Worm (Caenorhabditis elegans): ENCODE data around the gene nhr-281.
"Not testable (repeated sequence)": the region's sequence is repeated elsewhere in the genome, so short reads cannot be mapped to it uniquely, and the experiment has no call there.

DNA sequence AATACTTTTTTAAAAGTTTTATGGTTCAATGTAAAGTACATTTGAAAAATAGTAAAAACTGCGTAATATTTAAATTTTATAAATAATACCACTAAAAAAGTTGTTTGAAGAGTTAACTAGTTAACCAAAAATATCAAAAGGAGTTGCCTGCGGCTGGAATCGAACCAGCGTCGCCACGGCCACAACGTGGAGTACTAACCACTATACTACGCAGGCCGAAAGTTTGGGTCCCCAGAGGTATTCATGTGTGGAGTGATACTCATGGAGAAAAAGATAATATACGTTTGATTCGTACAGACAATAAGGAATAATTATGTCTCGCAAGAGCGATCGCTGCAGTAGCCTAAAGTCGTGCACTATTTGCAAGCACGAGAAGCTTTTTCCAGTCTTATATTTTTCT, 23.5 kb upstream of the nhr-281 start:
- not testable (repeated sequence) for TF ChIP-seq nhr-237 (tag; optimal IDR thresholded peaks at IDR 0.05); saeg-2 (GFP tag; IDR thresholded peaks at IDR 0.05); unc-130 (GFP tag; optimal IDR thresholded peaks at IDR 0.05); nhr-77 (tag; optimal IDR thresholded peaks at IDR 0.05); zip-2 (tag; optimal IDR thresholded peaks at IDR 0.05); nhr-25 (tag; optimal IDR thresholded peaks at IDR 0.05; ENCODE audit: borderline replicate concordance, insufficient read depth)
